Worm (Caenorhabditis elegans) whole organism, L3 larva: Measurements from ENCODE around the gene srg-31.
A peak's percentile ranks its signal among the peaks of the same experiment; 100 is the strongest.

Experiments
- ZK546.5 ChIP-seq: sonication (generic microtip); optimal IDR thresholded peaks from 2 replicates; lab custom pipeline; 2017; ENCODE audit warnings: missing biosample characterization, missing genetic modification characterization
- ceh-28 ChIP-seq: fragments of 150-350 bp; optimal IDR thresholded peaks from 2 replicates; lab custom pipeline; 2014; ENCODE audit warnings: missing biosample characterization, missing genetic modification reagents, missing genetic modification characterization
- ceh-82 ChIP-seq: fragments of 150-350 bp; optimal IDR thresholded peaks from 2 replicates; lab custom pipeline; 2014; ENCODE audit warnings: missing biosample characterization, missing genetic modification characterization
- ceh-9 ChIP-seq: sonication (generic microtip); optimal IDR thresholded peaks from 2 replicates; lab custom pipeline; 2018; ENCODE audit warnings: missing biosample characterization, missing genetic modification characterization
- daf-12 ChIP-seq: fragments of 150-350 bp; optimal IDR thresholded peaks from 2 replicates; lab custom pipeline; 2014; ENCODE audit warnings: missing biosample characterization, missing genetic modification reagents, missing genetic modification characterization
- elt-1 ChIP-seq: fragments of 150-350 bp; optimal IDR thresholded peaks from 2 replicates; lab custom pipeline; 2014; ENCODE audit warnings: missing biosample characterization, missing genetic modification characterization
- elt-2 ChIP-seq: sonication (generic microtip); optimal IDR thresholded peaks from 2 replicates; lab custom pipeline; 2016; ENCODE audit warnings: missing genetic modification reagents, mild to moderate bottlenecking, missing genetic modification characterization, missing compliant biosample characterization
- eor-1 ChIP-seq, 2 experiments: fragments of 150-350 bp; optimal IDR thresholded peaks; 2 replicates each; lab custom pipeline; 2014 to 2018; ENCODE audit warnings: missing biosample characterization in 2 of 2, missing genetic modification characterization in 2 of 2
- fkh-2 ChIP-seq: fragments of 150-350 bp; optimal IDR thresholded peaks from 2 replicates; lab custom pipeline; 2014; ENCODE audit warnings: missing biosample characterization, missing genetic modification reagents, missing genetic modification characterization
- hmg-11 ChIP-seq: sonication (generic microtip); optimal IDR thresholded peaks from 2 replicates; lab custom pipeline; 2016; ENCODE audit warnings: missing genetic modification characterization, missing compliant biosample characterization
- jun-1 ChIP-seq: fragments of 150-350 bp; optimal IDR thresholded peaks from 2 replicates; lab custom pipeline; 2014; ENCODE audit warnings: missing biosample characterization, missing genetic modification reagents, missing genetic modification characterization
- lin-15B ChIP-seq: fragments of 150-350 bp; optimal IDR thresholded peaks from 2 replicates; lab custom pipeline; 2014; ENCODE audit warnings: missing biosample characterization, missing genetic modification characterization
- lin-39 ChIP-seq: fragments of 150-350 bp; optimal IDR thresholded peaks from 2 replicates; lab custom pipeline; 2018; ENCODE audit warnings: missing biosample characterization, missing genetic modification reagents, missing genetic modification characterization
- lsy-12 ChIP-seq: sonication (generic microtip); optimal IDR thresholded peaks from 2 replicates; lab custom pipeline; 2016; ENCODE audit warnings: mild to moderate bottlenecking, missing genetic modification characterization, missing compliant biosample characterization
- mdl-1 ChIP-seq: fragments of 150-350 bp; optimal IDR thresholded peaks from 2 replicates; lab custom pipeline; 2014; ENCODE audit warnings: missing biosample characterization, missing genetic modification characterization
- mml-1 ChIP-seq: fragments of 150-350 bp; sonication (generic microtip); optimal IDR thresholded peaks from 3 replicates; lab custom pipeline; 2014; ENCODE audit warnings: missing biosample characterization, missing genetic modification characterization
- nfya-1 ChIP-seq: sonication (generic microtip); optimal IDR thresholded peaks from 2 replicates; lab custom pipeline; 2017; ENCODE audit warnings: missing genetic modification characterization, mild to moderate bottlenecking, missing compliant biosample characterization, antibody characterized with exemption, moderate library complexity; ENCODE audit not compliant: insufficient read depth
- nhr-11 ChIP-seq: fragments of 150-350 bp; optimal IDR thresholded peaks from 2 replicates; lab custom pipeline; 2014; ENCODE audit warnings: missing biosample characterization, missing genetic modification characterization
- nhr-12 ChIP-seq: fragments of 150-350 bp; optimal IDR thresholded peaks from 2 replicates; lab custom pipeline; 2014; ENCODE audit warnings: missing biosample characterization, missing genetic modification characterization
- nhr-25 ChIP-seq: sonication (generic microtip); optimal IDR thresholded peaks from 2 replicates; lab custom pipeline; 2017; ENCODE audit warnings: missing biosample characterization, missing genetic modification characterization
- nhr-28 ChIP-seq: fragments of 150-350 bp; optimal IDR thresholded peaks from 2 replicates; lab custom pipeline; 2014; ENCODE audit warnings: missing biosample characterization, missing genetic modification characterization
- nhr-43 ChIP-seq: sonication (generic microtip); optimal IDR thresholded peaks from 2 replicates; lab custom pipeline; 2016; ENCODE audit warnings: mild to moderate bottlenecking, missing genetic modification characterization, missing compliant biosample characterization; ENCODE audit not compliant: poor library complexity, severe bottlenecking
- nhr-76 ChIP-seq: fragments of 150-350 bp; sonication (generic microtip); optimal IDR thresholded peaks from 5 replicates; lab custom pipeline; 2014; ENCODE audit warnings: missing biosample characterization, missing genetic modification characterization
- pqm-1 ChIP-seq: fragments of 150-350 bp; optimal IDR thresholded peaks from 2 replicates; lab custom pipeline; 2017; ENCODE audit warnings: missing biosample characterization, missing genetic modification characterization, inconsistent platforms
- snpc-4 ChIP-seq: fragments of 150-350 bp; optimal IDR thresholded peaks from 2 replicates; lab custom pipeline; 2014; ENCODE audit warnings: missing biosample characterization, missing genetic modification characterization
- tbx-2 ChIP-seq: sonication (generic microtip); optimal IDR thresholded peaks from 2 replicates; lab custom pipeline; 2016; ENCODE audit warnings: mild to moderate bottlenecking, missing genetic modification characterization, missing compliant biosample characterization
- unc-39 ChIP-seq: sonication (generic microtip); optimal IDR thresholded peaks from 4 replicates; lab custom pipeline; 2017; ENCODE audit warnings: missing biosample characterization, missing genetic modification characterization
- unc-62 ChIP-seq: fragments of 150-350 bp; sonication (generic microtip); optimal IDR thresholded peaks from 4 replicates; lab custom pipeline; 2014; ENCODE audit warnings: missing biosample characterization, missing genetic modification reagents, missing genetic modification characterization
- zag-1 ChIP-seq: fragments of 150-350 bp; optimal IDR thresholded peaks from 2 replicates; lab custom pipeline; 2014; ENCODE audit warnings: missing biosample characterization, missing genetic modification characterization
- ztf-11 ChIP-seq: fragments of 150-350 bp; optimal IDR thresholded peaks from 2 replicates; lab custom pipeline; 2014; ENCODE audit warnings: missing biosample characterization, missing genetic modification characterization
- ztf-4 ChIP-seq: fragments of 150-350 bp; optimal IDR thresholded peaks from 2 replicates; lab custom pipeline; 2014; ENCODE audit warnings: missing biosample characterization, missing genetic modification characterization

srg-31 gene

ce11 chrV:6991771-6992170, 38.1 kb upstream of the srg-31 start, which contains the start of gene nhr-162:
Gene nhr-162, minus strand, starts transcription at chrV:6991871.
- no peak for TF ChIP-seq elt-1 (tag; lab: Kevin White, UChicago)
- no peak for TF ChIP-seq pqm-1 (tag; lab: Kevin White, UChicago)
- no peak for TF ChIP-seq unc-62 (GFP tag; lab: Kevin White, UChicago)
- TF ChIP-seq ztf-4 (tag; lab: Kevin White, UChicago), result no peak
- no peak for TF ChIP-seq lin-15B (tag; lab: Kevin White, UChicago)
- no peak for TF ChIP-seq mdl-1 (tag; lab: Kevin White, UChicago)
- no peak for TF ChIP-seq hmg-11 (tag; lab: Kevin White, UChicago)
- TF ChIP-seq, all 47 proteins: peak for 0

ce11 chrV:6989626-6990138, 36.0 kb upstream of the srg-31 start, which contains the start of gene nhr-140:
Gene nhr-140, minus strand, starts transcription at chrV:6989676.
- TF ChIP-seq ceh-9 (no peak), elt-1 (tag; lab: Kevin White, UChicago) (peak; percentile 56)

- TF ChIP-seq snpc-4 (tag; lab: Kevin White, UChicago) (no peak), jun-1 (tag; lab: Kevin White, UChicago) (no peak)
- TF ChIP-seq, all 47 proteins: peak for 0
These were observed 34.0 kb upstream of the srg-31 start, which contains the start of gene nhr-139 for ce11 chrV:6987673-6988072. Gene nhr-139, minus strand, starts transcription at chrV:6987773.

- TF ChIP-seq daf-12 (tag; lab: Kevin White, UChicago) (no peak), lsy-12 (tag; lab: Kevin White, UChicago) (no peak)
These were observed 32.2 kb upstream of the srg-31 start, which contains the start of gene nhr-163 for ce11 chrV:6985943-6986342. Gene nhr-163, minus strand, starts transcription at chrV:6986043.

ce11 chrV:6982813-6983212, 29.1 kb upstream of the srg-31 start, which contains the start of gene nhr-161:
Gene nhr-161, minus strand, starts transcription at chrV:6982913.
- TF ChIP-seq ceh-28 (no peak), nhr-11 (tag; lab: Kevin White, UChicago) (no peak), elt-2 (no peak), nhr-28 (no peak), zag-1 (no peak), eor-1 (tag; optimal IDR thresholded peaks at IDR 0.05; lab: Kevin White, UChicago) (no peak), ceh-82 (tag; lab: Kevin White, UChicago) (no peak), nhr-76 (tag; lab: Kevin White, UChicago) (no peak), jun-1 (tag; lab: Kevin White, UChicago) (no peak), daf-12 (tag; lab: Kevin White, UChicago) (no peak), fkh-2 (tag; lab: Kevin White, UChicago) (no peak), unc-62 (GFP tag; lab: Kevin White, UChicago) (no peak), pqm-1 (tag; lab: Kevin White, UChicago) (no peak), nfya-1 (tag; lab: Kevin White, UChicago) (no peak), tbx-2 (tag; lab: Kevin White, UChicago) (no peak)

- no peak for TF ChIP-seq unc-39
- no peak for TF ChIP-seq nhr-25 (tag; lab: Kevin White, UChicago)
- no peak for TF ChIP-seq mdl-1 (tag; lab: Kevin White, UChicago)
- no peak for TF ChIP-seq snpc-4 (tag; lab: Kevin White, UChicago)
- no peak for TF ChIP-seq daf-12 (tag; lab: Kevin White, UChicago)
- no peak for TF ChIP-seq eor-1 (tag; optimal IDR thresholded peaks at IDR 0.05; lab: Kevin White, UChicago)
- no peak for TF ChIP-seq elt-2
- TF ChIP-seq lin-39 (tag; lab: Kevin White, UChicago), result no peak
- no peak for TF ChIP-seq mml-1 (tag; lab: Kevin White, UChicago)
- no peak for TF ChIP-seq lin-15B (tag; lab: Kevin White, UChicago)
These were observed 25.3 kb upstream of the srg-31 start, which contains the start of gene sre-12 for ce11 chrV:6979019-6979418. Gene sre-12, minus strand, starts transcription at chrV:6979119.

- no peak for TF ChIP-seq ztf-11 (tag; lab: Kevin White, UChicago)
- no peak for TF ChIP-seq tbx-2 (tag; lab: Kevin White, UChicago)
- TF ChIP-seq ceh-9, result no peak
- TF ChIP-seq nfya-1 (tag; lab: Kevin White, UChicago), result no peak
- TF ChIP-seq ceh-28, result no peak
- no peak for TF ChIP-seq elt-2
- TF ChIP-seq ZK546.5, result no peak
- no peak for TF ChIP-seq elt-1 (tag; lab: Kevin White, UChicago)
- TF ChIP-seq nhr-43, result no peak
- no peak for TF ChIP-seq nhr-12
- TF ChIP-seq hmg-11 (tag; lab: Kevin White, UChicago), result no peak
These were observed 22.4 kb upstream of the srg-31 start, which contains the start of gene srx-16 for ce11 chrV:6976047-6976446. Gene srx-16, plus strand, starts transcription at chrV:6976347.
